Fruit fly (Drosophila melanogaster) whole organism, embryonic: ENCODE measurements around the gene Gart.
A peak's percentile ranks its signal among the peaks of the same experiment; 100 is the strongest.

Experiments used
- Atf6 ChIP-seq: fragments of 200-800 bp; sonication (Bioruptor generic); IDR thresholded peaks from 2 replicates; pipeline ENCODE4 v1.3.6; 2022; ENCODE audit warnings: missing biosample characterization, missing genetic modification characterization
- CG10147 ChIP-seq: fragments of 200-800 bp; sonication (Bioruptor generic); optimal IDR thresholded peaks from 2 replicates; lab custom pipeline; 2019; ENCODE audit warnings: missing biosample characterization, mild to moderate bottlenecking, missing genetic modification characterization, moderate library complexity
- CG10209 ChIP-seq: fragments of 200-800 bp; sonication (Bioruptor generic); optimal IDR thresholded peaks from 3 replicates; lab custom pipeline; 2017; ENCODE audit warnings: missing biosample characterization, mild to moderate bottlenecking, missing genetic modification characterization, missing genetic modification reagents
- CG10366 ChIP-seq: fragments of 200-800 bp; sonication (Bioruptor generic); IDR thresholded peaks from 2 replicates; pipeline ENCODE4 v1.3.6; 2022; ENCODE audit warnings: missing biosample characterization, missing genetic modification characterization
- CG11085 ChIP-seq: fragments of 200-800 bp; sonication (Bioruptor generic); IDR thresholded peaks from 2 replicates; pipeline ENCODE4 v1.3.6; 2022; ENCODE audit warnings: missing biosample characterization, missing genetic modification characterization
- CG11456 ChIP-seq: fragments of 200-800 bp; sonication (Bioruptor generic); IDR thresholded peaks from 3 replicates; pipeline ENCODE4 v1.3.6; 2022; ENCODE audit warnings: missing biosample characterization, missing genetic modification characterization
- CG12659 ChIP-seq: fragments of 200-800 bp; sonication (Bioruptor generic); optimal IDR thresholded peaks from 3 replicates; lab custom pipeline; 2017; ENCODE audit warnings: mild to moderate bottlenecking, missing biosample characterization, missing genetic modification reagents, missing genetic modification characterization
- CG13123 ChIP-seq: fragments of 200-800 bp; sonication (Bioruptor generic); optimal IDR thresholded peaks from 2 replicates; lab custom pipeline; 2016; ENCODE audit warnings: missing biosample characterization, missing genetic modification characterization
- CG14667 ChIP-seq: fragments of 200-800 bp; sonication (Bioruptor generic); IDR thresholded peaks from 2 replicates; pipeline ENCODE4 v1.3.6; 2022; ENCODE audit warnings: missing biosample characterization, missing genetic modification characterization
- CG14710 ChIP-seq: fragments of 200-800 bp; sonication (Bioruptor generic); optimal IDR thresholded peaks from 3 replicates; lab custom pipeline; 2019; ENCODE audit warnings: missing biosample characterization, mild to moderate bottlenecking, missing genetic modification characterization, moderate library complexity
- CG1647 ChIP-seq: fragments of 200-800 bp; sonication (Bioruptor generic); optimal IDR thresholded peaks from 3 replicates; lab custom pipeline; 2016; ENCODE audit warnings: missing biosample characterization, missing genetic modification characterization
- CG17186 ChIP-seq: fragments of 200-800 bp; sonication (Bioruptor generic); optimal IDR thresholded peaks from 3 replicates; lab custom pipeline; 2017; ENCODE audit warnings: missing biosample characterization, missing genetic modification reagents, missing genetic modification characterization
- CG18011 ChIP-seq: fragments of 200-800 bp; sonication (Bioruptor generic); optimal IDR thresholded peaks from 2 replicates; lab custom pipeline; 2017; ENCODE audit warnings: missing biosample characterization, missing genetic modification characterization, mild to moderate bottlenecking, moderate library complexity, missing genotype
- CG18599 ChIP-seq: fragments of 200-800 bp; sonication (Bioruptor generic); optimal IDR thresholded peaks from 3 replicates; lab custom pipeline; 2017; ENCODE audit warnings: missing biosample characterization, missing genetic modification characterization, mild to moderate bottlenecking, moderate library complexity, missing genetic modification reagents
- CG42726 ChIP-seq: fragments of 200-800 bp; sonication (Bioruptor generic); IDR thresholded peaks from 2 replicates; pipeline ENCODE4 v1.3.6; 2022; ENCODE audit warnings: missing biosample characterization, missing genetic modification characterization; ENCODE audit not compliant: partially characterized antibody
- CG4282 ChIP-seq: fragments of 200-800 bp; sonication (Bioruptor generic); optimal IDR thresholded peaks from 2 replicates; lab custom pipeline; 2016; ENCODE audit warnings: missing biosample characterization, missing genetic modification characterization
- CG43689 ChIP-seq: fragments of 200-800 bp; sonication (Bioruptor generic); IDR thresholded peaks from 2 replicates; pipeline ENCODE4 v1.3.6; 2022; ENCODE audit warnings: missing biosample characterization, missing genetic modification characterization
- Camta ChIP-seq: fragments of 200-800 bp; sonication (Bioruptor generic); optimal IDR thresholded peaks from 2 replicates; lab custom pipeline; 2016; ENCODE audit warnings: missing biosample characterization, missing genetic modification characterization
- CrebB ChIP-seq: fragments of 200-800 bp; sonication (Bioruptor generic); optimal IDR thresholded peaks from 3 replicates; lab custom pipeline; 2018; ENCODE audit warnings: missing biosample characterization, mild to moderate bottlenecking, missing genetic modification characterization
- Dfd ChIP-seq, 2 experiments: fragments of >200 bp; optimal IDR thresholded peaks; 2 replicates each; lab custom pipeline; 2017; ENCODE audit warnings: missing biosample characterization in 2 of 2, missing genetic modification characterization in 2 of 2
- Ets97D ChIP-seq: fragments of 200-800 bp; sonication (Bioruptor generic); optimal IDR thresholded peaks from 3 replicates; lab custom pipeline; 2016; ENCODE audit warnings: missing biosample characterization, missing genetic modification characterization
- Hey ChIP-seq: fragments of 200-800 bp; sonication (Bioruptor generic); optimal IDR thresholded peaks from 3 replicates; lab custom pipeline; 2018; ENCODE audit warnings: missing biosample characterization, mild to moderate bottlenecking, missing genetic modification characterization
- Med ChIP-seq: fragments of 200-800 bp; sonication (Bioruptor generic); peaks from one replicate; lab custom pipeline; 2016; ENCODE audit warnings: missing biosample characterization, missing genetic modification characterization, mild to moderate bottlenecking, inconsistent platforms, moderate library complexity
- NFAT ChIP-seq: fragments of 200-800 bp; sonication (Bioruptor generic); IDR thresholded peaks from 2 replicates; pipeline ENCODE4 v1.3.6; 2022; ENCODE audit warnings: missing biosample characterization, missing genetic modification characterization
- Opbp ChIP-seq: fragments of 200-800 bp; sonication (Bioruptor generic); IDR thresholded peaks from 3 replicates; pipeline ENCODE4 v1.3.6; 2022; ENCODE audit warnings: missing biosample characterization, missing genetic modification characterization; ENCODE audit not compliant: partially characterized antibody
- Poxn ChIP-seq: fragments of 200-800 bp; sonication (Bioruptor generic); IDR thresholded peaks from 2 replicates; pipeline ENCODE4 v1.3.6; 2022; ENCODE audit warnings: missing biosample characterization, missing genetic modification characterization
- Six4 ChIP-seq: fragments of 200-800 bp; sonication (Bioruptor generic); optimal IDR thresholded peaks from 2 replicates; lab custom pipeline; 2016; ENCODE audit warnings: missing biosample characterization, missing genetic modification characterization
- YL-1 ChIP-seq: fragments of 200-800 bp; sonication (Bioruptor generic); optimal IDR thresholded peaks from 3 replicates; lab custom pipeline; 2017; ENCODE audit warnings: missing biosample characterization, mild to moderate bottlenecking, missing genetic modification characterization
- al ChIP-seq: fragments of 200-800 bp; sonication (Bioruptor generic); IDR thresholded peaks from 2 replicates; pipeline ENCODE4 v1.3.6; 2022; ENCODE audit warnings: missing biosample characterization, missing genetic modification characterization
- bbx ChIP-seq: fragments of 200-800 bp; sonication (Bioruptor generic); IDR thresholded peaks from 2 replicates; pipeline ENCODE4 v1.3.6; 2022; ENCODE audit warnings: missing biosample characterization, missing genetic modification characterization; ENCODE audit not compliant: partially characterized antibody
- bcd ChIP-seq: fragments of 200-800 bp; sonication (Bioruptor generic); optimal IDR thresholded peaks from 2 replicates; lab custom pipeline; 2017; ENCODE audit warnings: missing biosample characterization, mild to moderate bottlenecking, missing genetic modification characterization
- chn ChIP-seq: fragments of 200-800 bp; sonication (Bioruptor generic); optimal IDR thresholded peaks from 2 replicates; lab custom pipeline; 2016; ENCODE audit warnings: missing biosample characterization, missing genetic modification characterization
- fd102C ChIP-seq: fragments of 200-800 bp; sonication (Bioruptor generic); optimal IDR thresholded peaks from 2 replicates; lab custom pipeline; 2018; ENCODE audit warnings: missing biosample characterization, mild to moderate bottlenecking, missing genetic modification characterization, moderate library complexity
- fu2 ChIP-seq: fragments of 200-800 bp; sonication (Bioruptor generic); optimal IDR thresholded peaks from 2 replicates; lab custom pipeline; 2016; ENCODE audit warnings: missing biosample characterization, missing genetic modification characterization
- gcm ChIP-seq: fragments of 200-800 bp; sonication (Bioruptor generic); optimal IDR thresholded peaks from 2 replicates; lab custom pipeline; 2019; ENCODE audit warnings: missing biosample characterization, mild to moderate bottlenecking, missing genetic modification characterization, moderate library complexity
- jigr1 ChIP-seq: fragments of 200-800 bp; sonication (Bioruptor generic); IDR thresholded peaks from 3 replicates; pipeline ENCODE4 v1.3.6; 2022; ENCODE audit warnings: missing biosample characterization, missing genetic modification characterization
- lilli ChIP-seq: fragments of 200-800 bp; sonication (Bioruptor generic); optimal IDR thresholded peaks from 3 replicates; lab custom pipeline; 2016; ENCODE audit warnings: missing biosample characterization, missing genetic modification characterization
- lola ChIP-seq, 3 experiments: fragments of >200 bp in 2 of 3; fragments of 200-800 bp in 1 of 3; sonication (Bioruptor generic) in 1 of 3; optimal IDR thresholded peaks; 2 replicates each; lab custom pipeline; 2017 to 2019; ENCODE audit warnings: missing biosample characterization in 3 of 3, missing genetic modification characterization in 3 of 3, mild to moderate bottlenecking in 1 of 3, moderate library complexity in 1 of 3
- nerfin-1 ChIP-seq: fragments of 200-800 bp; sonication (Bioruptor generic); optimal IDR thresholded peaks from 3 replicates; lab custom pipeline; 2019; ENCODE audit warnings: missing biosample characterization, mild to moderate bottlenecking, missing genetic modification characterization, moderate library complexity
- oc ChIP-seq: fragments of 200-800 bp; sonication (Bioruptor generic); optimal IDR thresholded peaks from 2 replicates; lab custom pipeline; 2018; ENCODE audit warnings: missing biosample characterization, mild to moderate bottlenecking, missing genetic modification characterization, moderate library complexity
- phol ChIP-seq: fragments of 200-800 bp; sonication (Bioruptor generic); optimal IDR thresholded peaks from 3 replicates; lab custom pipeline; 2018; ENCODE audit warnings: missing biosample characterization, mild to moderate bottlenecking, missing genetic modification characterization, moderate library complexity
- pum ChIP-seq: fragments of 200-800 bp; sonication (Bioruptor generic); optimal IDR thresholded peaks from 2 replicates; lab custom pipeline; 2016; ENCODE audit warnings: missing biosample characterization, missing genetic modification characterization
- sens ChIP-seq: fragments of 200-800 bp; sonication (Bioruptor generic); peaks from one replicate; lab custom pipeline; 2016; ENCODE audit warnings: missing biosample characterization, missing genetic modification characterization
- so ChIP-seq: fragments of 200-800 bp; sonication (Bioruptor generic); IDR thresholded peaks from 3 replicates; pipeline ENCODE4 v1.3.6; 2022; ENCODE audit warnings: missing biosample characterization, missing genetic modification characterization
- tll ChIP-seq, 2 experiments: fragments of 200-800 bp in 1 of 2; fragments of >200 bp in 1 of 2; sonication (Bioruptor generic) in 1 of 2; optimal IDR thresholded peaks; 2 replicates each; lab custom pipeline; 2017 to 2019; ENCODE audit warnings: missing biosample characterization in 2 of 2, missing genetic modification characterization in 2 of 2, mild to moderate bottlenecking in 1 of 2, moderate library complexity in 1 of 2
- toy ChIP-seq: fragments of 200-800 bp; sonication (Bioruptor generic); IDR thresholded peaks from 2 replicates; pipeline ENCODE4 v1.3.6; 2022; ENCODE audit warnings: missing biosample characterization, missing genetic modification characterization
- vvl ChIP-seq: fragments of 200-800 bp; sonication (Bioruptor generic); IDR thresholded peaks from 2 replicates; pipeline ENCODE4 v1.3.6; 2022; ENCODE audit warnings: missing biosample characterization, missing genetic modification characterization
- zfh2 ChIP-seq: fragments of 200-800 bp; sonication (Bioruptor generic); optimal IDR thresholded peaks from 2 replicates; lab custom pipeline; 2016; ENCODE audit warnings: missing biosample characterization, missing genetic modification characterization

The Gart gene

dm6 chr2L:6971597-6972036, 52.1 kb downstream of the Gart start, which contains the start of gene snRNP-U1-70K (continued):
- TF ChIP-seq lola (GFP tag; optimal IDR thresholded peaks at IDR 0.05; lab: Kevin White, UChicago) = no peak
- TF ChIP-seq CG18011 = peak; percentile 98
- peak; percentile 20; the same call in 2 of the 3 replicates for TF ChIP-seq Opbp (GFP tag; lab: Robert Waterston, UW)
- TF ChIP-seq nerfin-1 (tag; lab: Kevin White, UChicago) = peak; percentile 87
- TF ChIP-seq fu2 (GFP tag; lab: Kevin White, UChicago) = no peak
- no peak for TF ChIP-seq toy (GFP tag; lab: Robert Waterston, UW)
- 0 out of 2 replicates have a peak, but pooled peaks have one; percentile 13 for TF ChIP-seq CG11085 (GFP tag; lab: Robert Waterston, UW)
- peak; percentile 40 for TF ChIP-seq lilli (GFP tag; lab: Kevin White, UChicago)
- TF ChIP-seq zfh2 = peak; percentile 1
- no peak for TF ChIP-seq fd102C (GFP tag; lab: Kevin White, UChicago)
- TF ChIP-seq CG14710 (tag; lab: Kevin White, UChicago) = peak; percentile 99
- peak; percentile 77 for TF ChIP-seq sens (GFP tag; lab: Kevin White, UChicago)
- 0 out of 2 replicates have a peak, but pooled peaks have one; percentile 15 for TF ChIP-seq CG42726 (GFP tag; lab: Robert Waterston, UW)
- no peak for TF ChIP-seq Camta
- TF ChIP-seq CG4282 (GFP tag; lab: Kevin White, UChicago) = no peak
- no peak for TF ChIP-seq Poxn (GFP tag; lab: Robert Waterston, UW)
- TF ChIP-seq Dfd (GFP tag; optimal IDR thresholded peaks at IDR 0.05; lab: Kevin White, UChicago) = no peak
- no peak for TF ChIP-seq Hey (tag; lab: Kevin White, UChicago)
- TF ChIP-seq CG18599 = no peak
- TF ChIP-seq NFAT (GFP tag; lab: Robert Waterston, UW) = 0 out of 2 replicates have a peak, but pooled peaks have one; percentile 23
- no peak for TF ChIP-seq CG43689 (GFP tag; lab: Robert Waterston, UW)
- peak; percentile 10 for TF ChIP-seq bbx
- TF ChIP-seq Med = peak; percentile 83
- TF ChIP-seq CG14667 = no peak
- peak; percentile 14 for TF ChIP-seq bcd
- TF ChIP-seq al (GFP tag; lab: Robert Waterston, UW) = no peak

dm6 chr2L:6970813-6971212, 52.9 kb downstream of the Gart start:
- TF ChIP-seq CG10366 (GFP tag; lab: Robert Waterston, UW) (no peak), jigr1 (GFP tag; lab: Robert Waterston, UW) (0 out of 3 replicates have a peak, but pooled peaks have one; percentile 10), Med (peak; percentile 40)

dm6 chr2L:6968013-6968517, 55.6 kb downstream of the Gart start:
- 0 out of 2 replicates have a peak, but pooled peaks have one; percentile 50 for TF ChIP-seq Atf6 (GFP tag; lab: Robert Waterston, UW)
- TF ChIP-seq gcm = peak; percentile 34
- TF ChIP-seq vvl (GFP tag; lab: Robert Waterston, UW) = peak; percentile 77
- TF ChIP-seq oc (tag; lab: Kevin White, UChicago) = peak; percentile 19
- peak; percentile 22 for TF ChIP-seq YL-1 (GFP tag; lab: Kevin White, UChicago)
- TF ChIP-seq pum (GFP tag; lab: Kevin White, UChicago) = peak; percentile 1
- peak; percentile 31 for TF ChIP-seq CrebB (tag; lab: Kevin White, UChicago)
- peak; percentile 16; the same call in 2 of the 3 replicates for TF ChIP-seq CG11456 (GFP tag; lab: Robert Waterston, UW)
- TF ChIP-seq CG1647 (GFP tag; lab: Kevin White, UChicago) = peak; percentile 69
- peak in 1 of 2 experiments; percentile 60 for TF ChIP-seq tll (GFP tag; optimal IDR thresholded peaks at IDR 0.05; lab: Kevin White, UChicago)
- no peak for TF ChIP-seq CG17186 (GFP tag; lab: Kevin White, UChicago)
- peak; percentile 27 for TF ChIP-seq CG13123
- TF ChIP-seq CG10147 = no peak
- TF ChIP-seq Six4 (GFP tag; lab: Kevin White, UChicago) = peak; percentile 20
- TF ChIP-seq jigr1 (GFP tag; lab: Robert Waterston, UW) = no peak
- peak; percentile 55 for TF ChIP-seq phol (tag; lab: Kevin White, UChicago)
- TF ChIP-seq chn (GFP tag; lab: Kevin White, UChicago) = peak; percentile 43
- TF ChIP-seq Ets97D (GFP tag; lab: Kevin White, UChicago) = peak; percentile 49
- TF ChIP-seq so (GFP tag; lab: Robert Waterston, UW) = 0 out of 3 replicates have a peak, but pooled peaks have one; percentile 37
- TF ChIP-seq CG10209 (GFP tag; lab: Kevin White, UChicago) = peak; percentile 27
- peak; percentile 24 for TF ChIP-seq CG12659
